Fruit fly (Drosophila melanogaster) whole organism, embryonic: ENCODE measurements around the gene CG31808.

ENCODE experiments used
- Aef1 ChIP-seq: fragments of 200-800 bp; sonication (Bioruptor generic); IDR thresholded peaks from 3 replicates; pipeline ENCODE4 v1.3.6; 2022; ENCODE audit warnings: missing biosample characterization, missing genetic modification characterization
- Antp ChIP-seq: fragments of 200-800 bp; sonication (Bioruptor generic); optimal IDR thresholded peaks from 3 replicates; lab custom pipeline; 2016; ENCODE audit warnings: missing biosample characterization, missing genetic modification characterization
- Asciz ChIP-seq: fragments of 200-800 bp; sonication (Bioruptor generic); optimal IDR thresholded peaks from 2 replicates; lab custom pipeline; 2017; ENCODE audit warnings: missing biosample characterization, mild to moderate bottlenecking, missing genetic modification characterization, missing genetic modification reagents
- CG10274 ChIP-seq: fragments of 200-800 bp; sonication (Bioruptor generic); optimal IDR thresholded peaks from 3 replicates; lab custom pipeline; 2017; ENCODE audit warnings: missing biosample characterization, mild to moderate bottlenecking, missing genetic modification characterization
- CG10565 ChIP-seq: fragments of 200-800 bp; sonication (Bioruptor generic); optimal IDR thresholded peaks from 3 replicates; lab custom pipeline; 2016; ENCODE audit warnings: missing biosample characterization, mild to moderate bottlenecking, missing genetic modification characterization
- CG11085 ChIP-seq: fragments of 200-800 bp; sonication (Bioruptor generic); IDR thresholded peaks from 2 replicates; pipeline ENCODE4 v1.3.6; 2022; ENCODE audit warnings: missing biosample characterization, missing genetic modification characterization
- CG11247 ChIP-seq: fragments of 200-800 bp; sonication (Bioruptor generic); IDR thresholded peaks from 2 replicates; pipeline ENCODE4 v1.3.6; 2022; ENCODE audit warnings: missing biosample characterization, missing genetic modification characterization
- CG11456 ChIP-seq: fragments of 200-800 bp; sonication (Bioruptor generic); IDR thresholded peaks from 3 replicates; pipeline ENCODE4 v1.3.6; 2022; ENCODE audit warnings: missing biosample characterization, missing genetic modification characterization
- CG14014 ChIP-seq: fragments of 200-800 bp; sonication (Bioruptor generic); IDR thresholded peaks from 2 replicates; pipeline ENCODE4 v1.3.6; 2022; ENCODE audit warnings: missing biosample characterization, missing genetic modification characterization
- CG14965 ChIP-seq: fragments of 200-800 bp; sonication (Bioruptor generic); optimal IDR thresholded peaks from 2 replicates; lab custom pipeline; 2016; ENCODE audit warnings: missing biosample characterization, missing genetic modification characterization, borderline replicate concordance
- CG17186 ChIP-seq: fragments of 200-800 bp; sonication (Bioruptor generic); optimal IDR thresholded peaks from 3 replicates; lab custom pipeline; 2017; ENCODE audit warnings: missing biosample characterization, missing genetic modification reagents, missing genetic modification characterization
- CG17328 ChIP-seq: fragments of 200-800 bp; sonication (Bioruptor generic); IDR thresholded peaks from 2 replicates; pipeline ENCODE4 v1.3.6; 2022; ENCODE audit warnings: missing biosample characterization, missing genetic modification characterization
- CG17385 ChIP-seq: fragments of 200-800 bp; sonication (Bioruptor generic); optimal IDR thresholded peaks from 3 replicates; lab custom pipeline; 2018; ENCODE audit warnings: missing biosample characterization, mild to moderate bottlenecking, missing genetic modification characterization
- CG17568 ChIP-seq: fragments of 200-800 bp; sonication (Bioruptor generic); optimal IDR thresholded peaks from 2 replicates; lab custom pipeline; 2018; ENCODE audit warnings: missing biosample characterization, mild to moderate bottlenecking, missing genetic modification characterization, moderate library complexity
- CG18476 ChIP-seq: fragments of 200-800 bp; sonication (Bioruptor generic); optimal IDR thresholded peaks from 2 replicates; lab custom pipeline; 2016; ENCODE audit warnings: missing biosample characterization, mild to moderate bottlenecking, missing genetic modification characterization
- CG18599 ChIP-seq: fragments of 200-800 bp; sonication (Bioruptor generic); optimal IDR thresholded peaks from 3 replicates; lab custom pipeline; 2017; ENCODE audit warnings: missing biosample characterization, missing genetic modification characterization, mild to moderate bottlenecking, moderate library complexity, missing genetic modification reagents
- CG2889 ChIP-seq: fragments of 200-800 bp; sonication (Bioruptor generic); IDR thresholded peaks from 3 replicates; pipeline ENCODE4 v1.3.6; 2022; ENCODE audit warnings: missing biosample characterization, missing genetic modification characterization
- CG3281 ChIP-seq: fragments of 200-800 bp; sonication (Bioruptor generic); optimal IDR thresholded peaks from 3 replicates; lab custom pipeline; 2017; ENCODE audit warnings: missing biosample characterization, mild to moderate bottlenecking, missing genetic modification characterization
- CG4360 ChIP-seq: fragments of 200-800 bp; sonication (Bioruptor generic); IDR thresholded peaks from 2 replicates; pipeline ENCODE4 v1.3.6; 2022; ENCODE audit warnings: missing biosample characterization, missing genetic modification characterization
- CG6272 ChIP-seq: fragments of 200-800 bp; sonication (Bioruptor generic); IDR thresholded peaks from 2 replicates; pipeline ENCODE4 v1.3.6; 2022; ENCODE audit warnings: missing biosample characterization, missing genetic modification characterization
- CG6654 ChIP-seq: fragments of 200-800 bp; sonication (Bioruptor generic); optimal IDR thresholded peaks from 2 replicates; lab custom pipeline; 2017; ENCODE audit warnings: missing biosample characterization, mild to moderate bottlenecking, missing genetic modification characterization
- CG6689 ChIP-seq: fragments of 200-800 bp; sonication (Bioruptor generic); IDR thresholded peaks from 2 replicates; pipeline ENCODE4 v1.3.6; 2022; ENCODE audit warnings: missing biosample characterization, missing genetic modification characterization
- CG7372 ChIP-seq: fragments of 200-800 bp; sonication (Bioruptor generic); IDR thresholded peaks from 2 replicates; pipeline ENCODE4 v1.3.6; 2022; ENCODE audit warnings: missing biosample characterization, missing genetic modification characterization
- CG7556 ChIP-seq: fragments of 200-800 bp; sonication (Bioruptor generic); optimal IDR thresholded peaks from 2 replicates; lab custom pipeline; 2017; ENCODE audit warnings: missing biosample characterization, mild to moderate bottlenecking, missing genetic modification characterization
- CG7963 ChIP-seq: fragments of 200-800 bp; sonication (Bioruptor generic); IDR thresholded peaks from 3 replicates; pipeline ENCODE4 v1.3.6; 2022; ENCODE audit warnings: missing biosample characterization, missing genetic modification characterization; ENCODE audit not compliant: partially characterized antibody
- CG8944 ChIP-seq: fragments of 200-800 bp; sonication (Bioruptor generic); optimal IDR thresholded peaks from 3 replicates; lab custom pipeline; 2016; ENCODE audit warnings: missing biosample characterization, missing genetic modification characterization
- CG9797 ChIP-seq: fragments of 200-800 bp; sonication (Bioruptor generic); optimal IDR thresholded peaks from 3 replicates; lab custom pipeline; 2018; ENCODE audit warnings: missing biosample characterization, mild to moderate bottlenecking, missing genetic modification characterization
- Camta ChIP-seq: fragments of 200-800 bp; sonication (Bioruptor generic); optimal IDR thresholded peaks from 2 replicates; lab custom pipeline; 2016; ENCODE audit warnings: missing biosample characterization, missing genetic modification characterization
- D19B ChIP-seq: fragments of 200-800 bp; sonication (Bioruptor generic); optimal IDR thresholded peaks from 2 replicates; lab custom pipeline; 2017; ENCODE audit warnings: missing biosample characterization, mild to moderate bottlenecking, missing genetic modification characterization
- Dll ChIP-seq: fragments of 200-800 bp; sonication (Bioruptor generic); IDR thresholded peaks from 4 replicates; pipeline ENCODE4 v1.3.6; 2022; ENCODE audit warnings: missing biosample characterization, missing genetic modification characterization; ENCODE audit not compliant: partially characterized antibody
- Fer1 ChIP-seq: fragments of 200-800 bp; sonication (Bioruptor generic); optimal IDR thresholded peaks from 2 replicates; lab custom pipeline; 2017; ENCODE audit warnings: missing biosample characterization, mild to moderate bottlenecking, missing genetic modification characterization
- Fer3 ChIP-seq: fragments of 200-800 bp; sonication (Bioruptor generic); optimal IDR thresholded peaks from 2 replicates; lab custom pipeline; 2018; ENCODE audit warnings: missing biosample characterization, mild to moderate bottlenecking, missing genetic modification characterization, moderate library complexity
- Gug ChIP-seq: fragments of 200-800 bp; sonication (Bioruptor generic); IDR thresholded peaks from 4 replicates; pipeline ENCODE4 v1.3.6; 2022; ENCODE audit warnings: missing biosample characterization, missing genetic modification characterization
- HLH4C ChIP-seq: fragments of 200-800 bp; sonication (Bioruptor generic); IDR thresholded peaks from 3 replicates; pipeline ENCODE4 v1.3.6; 2022; ENCODE audit warnings: missing biosample characterization, missing genetic modification characterization; ENCODE audit not compliant: partially characterized antibody
- Hmx ChIP-seq: fragments of 200-800 bp; sonication (Bioruptor generic); optimal IDR thresholded peaks from 2 replicates; lab custom pipeline; 2016; ENCODE audit warnings: missing biosample characterization, missing genetic modification characterization
- Mes4 ChIP-seq: fragments of 200-800 bp; sonication (Bioruptor generic); optimal IDR thresholded peaks from 2 replicates; lab custom pipeline; 2016; ENCODE audit warnings: missing biosample characterization, missing genetic modification characterization
- Oli ChIP-seq: fragments of 200-800 bp; sonication (Bioruptor generic); optimal IDR thresholded peaks from 2 replicates; lab custom pipeline; 2018; ENCODE audit warnings: missing biosample characterization, mild to moderate bottlenecking, missing genetic modification characterization, moderate library complexity
- PHDP ChIP-seq: fragments of 200-800 bp; sonication (Bioruptor generic); optimal IDR thresholded peaks from 3 replicates; lab custom pipeline; 2018; ENCODE audit warnings: missing biosample characterization, mild to moderate bottlenecking, missing genetic modification characterization, moderate library complexity
- Poxn ChIP-seq: fragments of 200-800 bp; sonication (Bioruptor generic); IDR thresholded peaks from 2 replicates; pipeline ENCODE4 v1.3.6; 2022; ENCODE audit warnings: missing biosample characterization, missing genetic modification characterization
- TFAM ChIP-seq: fragments of 200-800 bp; sonication (Bioruptor generic); optimal IDR thresholded peaks from 2 replicates; lab custom pipeline; 2017; ENCODE audit warnings: missing biosample characterization, missing genetic modification characterization, inconsistent platforms
- Vsx1 ChIP-seq: fragments of 200-800 bp; sonication (Bioruptor generic); optimal IDR thresholded peaks from 2 replicates; lab custom pipeline; 2017; ENCODE audit warnings: missing biosample characterization, mild to moderate bottlenecking, missing genetic modification characterization, missing genetic modification reagents
- YL-1 ChIP-seq: fragments of 200-800 bp; sonication (Bioruptor generic); optimal IDR thresholded peaks from 3 replicates; lab custom pipeline; 2017; ENCODE audit warnings: missing biosample characterization, mild to moderate bottlenecking, missing genetic modification characterization
- ci ChIP-seq: fragments of 200-800 bp; sonication (Bioruptor generic); IDR thresholded peaks from 3 replicates; pipeline ENCODE4 v1.3.6; 2022; ENCODE audit warnings: missing biosample characterization, missing genetic modification characterization
- danr ChIP-seq: fragments of 200-800 bp; sonication (Bioruptor generic); IDR thresholded peaks from 2 replicates; pipeline ENCODE4 v1.3.6; 2022; ENCODE audit warnings: missing biosample characterization, missing genetic modification characterization
- lola ChIP-seq, 3 experiments: fragments of >200 bp in 2 of 3; fragments of 200-800 bp in 1 of 3; sonication (Bioruptor generic) in 1 of 3; optimal IDR thresholded peaks; 2 replicates each; lab custom pipeline; 2017 to 2019; ENCODE audit warnings: missing biosample characterization in 3 of 3, missing genetic modification characterization in 3 of 3, mild to moderate bottlenecking in 1 of 3, moderate library complexity in 1 of 3
- schlank ChIP-seq: fragments of 200-800 bp; sonication (Bioruptor generic); optimal IDR thresholded peaks from 2 replicates; lab custom pipeline; 2018; ENCODE audit warnings: missing biosample characterization, mild to moderate bottlenecking, missing genetic modification characterization
- scrt ChIP-seq: fragments of 200-800 bp; sonication (Bioruptor generic); optimal IDR thresholded peaks from 2 replicates; lab custom pipeline; 2018; ENCODE audit warnings: missing biosample characterization, mild to moderate bottlenecking, missing genetic modification characterization, moderate library complexity
- sna ChIP-seq: fragments of 200-800 bp; sonication (Bioruptor generic); IDR thresholded peaks from 2 replicates; pipeline ENCODE4 v1.3.6; 2022; ENCODE audit warnings: missing biosample characterization, missing genetic modification characterization; ENCODE audit not compliant: partially characterized antibody
- unc-4 ChIP-seq: fragments of 200-800 bp; sonication (Bioruptor generic); IDR thresholded peaks from 2 replicates; pipeline ENCODE4 v1.3.6; 2022; ENCODE audit warnings: missing biosample characterization, missing genetic modification characterization; ENCODE audit not compliant: partially characterized antibody
- yki ChIP-seq: fragments of >200 bp; optimal IDR thresholded peaks from 3 replicates; lab custom pipeline; 2018

The CG31808 gene

DNA sequence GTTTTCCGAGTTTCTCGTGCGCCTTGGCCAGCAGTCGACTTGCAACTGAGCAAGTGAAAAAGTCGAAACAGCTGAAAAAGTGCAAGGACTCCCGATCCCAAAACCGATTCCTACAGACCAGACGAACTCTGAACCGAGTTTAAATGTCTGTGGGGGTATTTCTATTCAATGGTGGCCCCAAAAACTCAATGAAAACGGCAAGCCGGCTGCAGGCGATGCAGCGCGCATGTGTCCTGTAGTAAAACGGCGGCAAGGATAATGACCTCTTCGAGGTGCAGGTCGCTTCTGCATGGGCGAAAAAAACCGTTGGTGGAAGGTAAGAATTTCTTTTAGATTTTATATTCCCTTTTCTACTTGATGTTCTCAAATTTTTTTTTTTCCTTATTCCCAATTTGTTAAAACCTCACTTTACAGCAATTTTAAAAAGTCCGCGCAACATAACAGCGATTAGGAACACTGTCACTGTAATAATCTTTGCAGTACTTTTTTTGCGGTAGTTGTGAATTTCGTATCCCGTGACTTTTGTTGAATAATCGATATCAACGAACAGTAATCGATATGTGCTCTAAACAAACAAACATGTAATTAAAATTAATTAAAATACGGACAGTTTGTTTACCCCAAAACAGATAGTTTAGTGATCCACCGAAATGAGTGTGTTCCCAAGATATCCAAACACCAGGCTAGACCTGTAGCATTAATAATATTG is 39.2 kb downstream of the CG31808 start, which contains the start of the genes Trpgamma and her (continued):
- no peak for TF ChIP-seq CG6272 (GFP tag; lab: Robert Waterston, UW)
- peak; percentile 61; the same call in 2 of the 3 replicates for TF ChIP-seq CG7963 (GFP tag; lab: Robert Waterston, UW)
- no peak for TF ChIP-seq CG11456 (GFP tag; lab: Robert Waterston, UW)
- TF ChIP-seq D19B, result no peak
- peak; percentile 88 for TF ChIP-seq sna (GFP tag; lab: Robert Waterston, UW)
- no peak for TF ChIP-seq ci (GFP tag; lab: Robert Waterston, UW)
- no peak for TF ChIP-seq Fer1
- no peak for TF ChIP-seq CG17328 (GFP tag; lab: Robert Waterston, UW)
- TF ChIP-seq CG17385, result no peak
- TF ChIP-seq CG3281, result no peak
- TF ChIP-seq CG9797 (GFP tag; lab: Kevin White, UChicago), result no peak
- no peak for TF ChIP-seq Poxn (GFP tag; lab: Robert Waterston, UW)
- no peak for TF ChIP-seq TFAM (GFP tag; lab: Kevin White, UChicago)
- no peak for TF ChIP-seq Fer3 (tag; lab: Kevin White, UChicago)
- TF ChIP-seq Antp (GFP tag; lab: Kevin White, UChicago), result no peak
- TF ChIP-seq CG14965, result no peak
- TF ChIP-seq Oli, result no peak
- TF ChIP-seq Vsx1 (GFP tag; lab: Kevin White, UChicago), result peak; percentile 5
- TF ChIP-seq CG4360, result no peak
- TF ChIP-seq CG14014 (GFP tag; lab: Robert Waterston, UW), result no peak
- no peak for TF ChIP-seq CG18599 (GFP tag; lab: Kevin White, UChicago)
- TF ChIP-seq Dll (GFP tag; lab: Robert Waterston, UW), result peak; percentile 95
- no peak for TF ChIP-seq CG18476 (GFP tag; lab: Kevin White, UChicago)
- TF ChIP-seq YL-1, result peak; percentile 56
- TF ChIP-seq CG7372 (GFP tag; lab: Robert Waterston, UW), result no peak
- no peak for TF ChIP-seq CG11085 (GFP tag; lab: Robert Waterston, UW)
- TF ChIP-seq CG10274, result no peak
- no peak for TF ChIP-seq CG8944
- no peak for TF ChIP-seq yki (lab: Kevin White, UChicago)
- TF ChIP-seq Camta (GFP tag; lab: Kevin White, UChicago), result no peak
- no peak for TF ChIP-seq CG7556 (GFP tag; lab: Kevin White, UChicago)
- TF ChIP-seq Aef1, result no peak
- TF ChIP-seq danr (GFP tag; lab: Robert Waterston, UW), result no peak
- TF ChIP-seq CG2889 (GFP tag; lab: Robert Waterston, UW), result no peak
- peak; percentile 11 for TF ChIP-seq CG17186 (GFP tag; lab: Kevin White, UChicago)
- TF ChIP-seq HLH4C (GFP tag; lab: Robert Waterston, UW), result peak; percentile 87
- TF ChIP-seq CG17568 (GFP tag; lab: Kevin White, UChicago), result no peak
- peak; percentile 93 for TF ChIP-seq unc-4
- no peak for TF ChIP-seq scrt
- no peak for TF ChIP-seq Mes4
- no peak for TF ChIP-seq CG6654 (GFP tag; lab: Kevin White, UChicago)
- TF ChIP-seq PHDP (tag; lab: Kevin White, UChicago), result no peak
- no peak for TF ChIP-seq schlank (tag; lab: Kevin White, UChicago)
- TF ChIP-seq Asciz (GFP tag; lab: Kevin White, UChicago), result no peak
- no peak for TF ChIP-seq CG10565 (GFP tag; lab: Kevin White, UChicago)
- TF ChIP-seq Gug, result no peak
- no peak for TF ChIP-seq lola (GFP tag; optimal IDR thresholded peaks at IDR 0.05; lab: Kevin White, UChicago)
- TF ChIP-seq CG11247 (GFP tag; lab: Robert Waterston, UW), result no peak
- TF ChIP-seq Hmx (GFP tag; lab: Kevin White, UChicago), result no peak
- TF ChIP-seq CG6689 (GFP tag; lab: Robert Waterston, UW), result no peak
